Worm (Caenorhabditis elegans) whole organism, young adult: Measurements from ENCODE around the gene asp-1.

Source experiments
- C06A6.2 ChIP-seq: fragments of 200-800 bp; sonication (Bioruptor generic); conservative IDR thresholded peaks from 2 replicates; pipeline ENCODE4 v1.3.6; 2022; ENCODE audit warnings: missing genetic modification characterization, missing compliant biosample characterization
- F23B12.7 ChIP-seq: sonication (generic microtip); optimal IDR thresholded peaks from 2 replicates; lab custom pipeline; 2017; ENCODE audit warnings: missing genetic modification characterization, mild to moderate bottlenecking, missing compliant biosample characterization, antibody characterized with exemption, moderate library complexity; ENCODE audit not compliant: insufficient read depth
- F33H1.4 ChIP-seq: fragments of 200-800 bp; sonication (Bioruptor generic); IDR thresholded peaks from 2 replicates; pipeline ENCODE4 v1.3.6; 2022; ENCODE audit warnings: missing genetic modification reagents, missing genetic modification characterization, missing compliant biosample characterization
- F39B2.1 ChIP-seq: fragments of 200-800 bp; sonication (Bioruptor generic); IDR thresholded peaks from 2 replicates; pipeline ENCODE4 v1.3.6; 2022; ENCODE audit warnings: missing genetic modification reagents, missing genetic modification characterization, missing compliant biosample characterization
- F52B5.7 ChIP-seq: sonication (generic microtip); optimal IDR thresholded peaks from 2 replicates; lab custom pipeline; 2016; ENCODE audit warnings: mild to moderate bottlenecking, missing genetic modification characterization, missing compliant biosample characterization
- F57A8.1 ChIP-seq: fragments of 200-800 bp; sonication (Bioruptor generic); optimal IDR thresholded peaks from 2 replicates; lab custom pipeline; 2018; ENCODE audit warnings: mild to moderate bottlenecking, missing genetic modification characterization, moderate library complexity, missing compliant biosample characterization
- K12H6.12 ChIP-seq: fragments of 200-800 bp; sonication (Bioruptor generic); optimal IDR thresholded peaks from 2 replicates; lab custom pipeline; 2018; ENCODE audit warnings: mild to moderate bottlenecking, missing genetic modification characterization, missing compliant biosample characterization
- T26A5.8 ChIP-seq: sonication (generic microtip); optimal IDR thresholded peaks from 2 replicates; lab custom pipeline; 2016; ENCODE audit warnings: missing genetic modification characterization, missing compliant biosample characterization
- ZK185.1 ChIP-seq: sonication (generic microtip); optimal IDR thresholded peaks from 2 replicates; lab custom pipeline; 2016; ENCODE audit warnings: mild to moderate bottlenecking, missing genetic modification characterization, missing compliant biosample characterization; ENCODE audit not compliant: poor library complexity, severe bottlenecking
- bed-1 ChIP-seq: fragments of 200-800 bp; sonication (Bioruptor generic); IDR thresholded peaks from 2 replicates; pipeline ENCODE4 v1.3.6; 2022; ENCODE audit warnings: missing genetic modification reagents, missing genetic modification characterization, missing compliant biosample characterization
- cebp-1 ChIP-seq, 2 experiments: fragments of 200-800 bp in 1 of 2; sonication (Bioruptor generic) in 1 of 2; sonication (generic microtip) in 1 of 2; IDR thresholded peaks in 1 of 2; optimal IDR thresholded peaks in 1 of 2; 2 replicates each; pipeline versions ENCODE4 v1.3.6 to Lab custom; 2017 to 2022; ENCODE audit warnings: missing compliant biosample characterization in 2 of 2, missing genetic modification characterization in 2 of 2, mild to moderate bottlenecking in 1 of 2, missing genetic modification reagents in 1 of 2, moderate library complexity in 1 of 2
- cebp-2 ChIP-seq: fragments of 200-800 bp; sonication (Bioruptor generic); IDR thresholded peaks from 2 replicates; pipeline ENCODE4 v1.3.6; 2022; ENCODE audit warnings: missing genetic modification characterization, missing compliant biosample characterization
- ceh-40 ChIP-seq: fragments of 200-800 bp; sonication (Bioruptor generic); IDR thresholded peaks from 2 replicates; pipeline ENCODE4 v1.3.6; 2022; ENCODE audit warnings: missing genetic modification characterization, missing compliant biosample characterization
- chd-7 ChIP-seq: sonication (generic microtip); optimal IDR thresholded peaks from 2 replicates; lab custom pipeline; 2016; ENCODE audit warnings: mild to moderate bottlenecking, missing genetic modification characterization, moderate library complexity, missing compliant biosample characterization
- efl-1 ChIP-seq: fragments of 150-350 bp; optimal IDR thresholded peaks from 2 replicates; lab custom pipeline; 2014; ENCODE audit warnings: missing biosample characterization, missing genetic modification reagents, missing genetic modification characterization
- egl-44 ChIP-seq: fragments of 200-800 bp; sonication (Bioruptor generic); IDR thresholded peaks from 2 replicates; pipeline ENCODE4 v1.3.6; 2022; ENCODE audit warnings: missing genetic modification reagents, missing genetic modification characterization, missing compliant biosample characterization
- ekl-4 ChIP-seq: fragments of 200-800 bp; sonication (Bioruptor generic); IDR thresholded peaks from 2 replicates; pipeline ENCODE4 v1.3.6; 2022; ENCODE audit warnings: missing genetic modification reagents, missing genetic modification characterization, missing compliant biosample characterization
- ets-4 ChIP-seq: fragments of 200-800 bp; sonication (Bioruptor generic); optimal IDR thresholded peaks from 2 replicates; lab custom pipeline; 2018; ENCODE audit warnings: mild to moderate bottlenecking, missing genetic modification characterization, missing compliant biosample characterization
- fkh-3 ChIP-seq: sonication (generic microtip); optimal IDR thresholded peaks from 2 replicates; lab custom pipeline; 2016; ENCODE audit warnings: mild to moderate bottlenecking, missing genetic modification characterization, missing compliant biosample characterization
- gei-17 ChIP-seq: fragments of 200-800 bp; sonication (Bioruptor generic); optimal IDR thresholded peaks from 2 replicates; lab custom pipeline; 2018; ENCODE audit warnings: mild to moderate bottlenecking, missing genetic modification characterization, missing compliant biosample characterization
- hmg-20 ChIP-seq: fragments of 200-800 bp; sonication (Bioruptor generic); IDR thresholded peaks from 2 replicates; pipeline ENCODE4 v1.3.6; 2022; ENCODE audit warnings: missing genetic modification reagents, missing genetic modification characterization, missing compliant biosample characterization
- hrde-1 ChIP-seq: sonication (generic microtip); optimal IDR thresholded peaks from 2 replicates; lab custom pipeline; 2016; ENCODE audit warnings: missing genetic modification characterization, mild to moderate bottlenecking, missing compliant biosample characterization, moderate library complexity, missing genotype, missing genetic modification reagents, borderline replicate concordance
- let-607 ChIP-seq, 2 experiments: fragments of 200-800 bp in 1 of 2; sonication (Bioruptor generic) in 1 of 2; sonication (generic microtip) in 1 of 2; optimal IDR thresholded peaks; 2 replicates each; lab custom pipeline; 2016 to 2018; ENCODE audit warnings: mild to moderate bottlenecking in 2 of 2, missing compliant biosample characterization in 2 of 2, missing genetic modification characterization in 2 of 2, moderate library complexity in 2 of 2, missing genotype in 1 of 2
- lin-54 ChIP-seq: fragments of 200-800 bp; sonication (Bioruptor generic); optimal IDR thresholded peaks from 2 replicates; lab custom pipeline; 2018; ENCODE audit warnings: mild to moderate bottlenecking, missing genetic modification characterization, missing compliant biosample characterization
- lsl-1 ChIP-seq: fragments of 200-800 bp; sonication (Bioruptor generic); optimal IDR thresholded peaks from 2 replicates; lab custom pipeline; 2018; ENCODE audit warnings: mild to moderate bottlenecking, missing genetic modification characterization, moderate library complexity, missing compliant biosample characterization
- lsy-27 ChIP-seq: sonication (generic microtip); optimal IDR thresholded peaks from 2 replicates; lab custom pipeline; 2017; ENCODE audit warnings: missing genetic modification characterization, mild to moderate bottlenecking, missing compliant biosample characterization, antibody characterized with exemption, missing genotype, borderline replicate concordance; ENCODE audit not compliant: insufficient read depth
- madf-8 ChIP-seq: fragments of 200-800 bp; sonication (Bioruptor generic); conservative IDR thresholded peaks from 2 replicates; pipeline ENCODE4 v1.3.6; 2022; ENCODE audit warnings: missing genetic modification reagents, missing genetic modification characterization, missing compliant biosample characterization
- mel-28 ChIP-seq: sonication (generic microtip); optimal IDR thresholded peaks from 2 replicates; lab custom pipeline; 2016; ENCODE audit warnings: borderline replicate concordance, mild to moderate bottlenecking, missing genetic modification characterization, missing compliant biosample characterization
- mxl-1 ChIP-seq: sonication (generic microtip); optimal IDR thresholded peaks from 2 replicates; lab custom pipeline; 2016; ENCODE audit warnings: missing genetic modification characterization, missing compliant biosample characterization
- nhr-120 ChIP-seq: fragments of 200-800 bp; sonication (Bioruptor generic); IDR thresholded peaks from 2 replicates; pipeline ENCODE4 v1.3.6; 2022; ENCODE audit warnings: missing genetic modification characterization, missing compliant biosample characterization
- nhr-27 ChIP-seq: fragments of 200-800 bp; sonication (Bioruptor generic); optimal IDR thresholded peaks from 2 replicates; lab custom pipeline; 2018; ENCODE audit warnings: mild to moderate bottlenecking, missing genetic modification characterization, moderate library complexity, missing compliant biosample characterization
- nhr-80 ChIP-seq: sonication (generic microtip); optimal IDR thresholded peaks from 2 replicates; lab custom pipeline; 2016; ENCODE audit warnings: missing genetic modification characterization, missing compliant biosample characterization
- pha-4 ChIP-seq: fragments of 150-350 bp; sonication (generic microtip); optimal IDR thresholded peaks from 2 replicates; lab custom pipeline; 2014; ENCODE audit warnings: missing biosample characterization, missing genetic modification reagents, missing genetic modification characterization
- rec-8 ChIP-seq, 2 experiments: sonication (generic microtip); optimal IDR thresholded peaks; 2 replicates each; lab custom pipeline; 2016; ENCODE audit warnings: mild to moderate bottlenecking in 2 of 2, missing genetic modification characterization in 2 of 2, missing genetic modification reagents in 2 of 2, missing genotype in 2 of 2, missing biosample characterization in 1 of 2, missing compliant biosample characterization in 1 of 2, moderate library complexity in 1 of 2
- rpc-1 ChIP-seq, 2 experiments: fragments of 150-350 bp in 1 of 2; sonication (generic microtip) in 1 of 2; optimal IDR thresholded peaks; 2 replicates each; lab custom pipeline; 2014 to 2018; ENCODE audit warnings: missing biosample characterization in 1 of 2, missing genetic modification characterization in 1 of 2, missing genetic modification reagents in 1 of 2, missing genotype in 1 of 2
- snpc-1.3 ChIP-seq: sonication (generic microtip); optimal IDR thresholded peaks from 2 replicates; lab custom pipeline; 2017; ENCODE audit warnings: missing genetic modification characterization, mild to moderate bottlenecking, missing compliant biosample characterization, antibody characterized with exemption, moderate library complexity, missing genotype, missing genetic modification reagents; ENCODE audit not compliant: insufficient read depth
- tbp1 ChIP-seq: fragments of 200-800 bp; sonication (Bioruptor generic); optimal IDR thresholded peaks from 2 replicates; lab custom pipeline; 2018; ENCODE audit warnings: mild to moderate bottlenecking, missing genetic modification characterization, missing compliant biosample characterization
- tbx-9 ChIP-seq: sonication (generic microtip); optimal IDR thresholded peaks from 2 replicates; lab custom pipeline; 2016; ENCODE audit warnings: borderline replicate concordance, missing genetic modification characterization, inconsistent platforms, missing compliant biosample characterization
- unc-62 ChIP-seq: fragments of 150-350 bp; optimal IDR thresholded peaks from 2 replicates; lab custom pipeline; 2014; ENCODE audit warnings: missing biosample characterization, missing genetic modification reagents, missing genetic modification characterization
- ztf-18 ChIP-seq: sonication (generic microtip); optimal IDR thresholded peaks from 2 replicates; lab custom pipeline; 2016; ENCODE audit warnings: missing genotype, mild to moderate bottlenecking, missing genetic modification characterization, missing compliant biosample characterization
- ztf-22 ChIP-seq: fragments of 200-800 bp; sonication (Bioruptor generic); optimal IDR thresholded peaks from 2 replicates; lab custom pipeline; 2018; ENCODE audit warnings: mild to moderate bottlenecking, missing genetic modification characterization, moderate library complexity, missing compliant biosample characterization
- ztf-26 ChIP-seq: sonication (generic microtip); optimal IDR thresholded peaks from 2 replicates; lab custom pipeline; 2017; ENCODE audit warnings: missing genetic modification characterization, missing compliant biosample characterization
- ztf-28 ChIP-seq: fragments of 200-800 bp; sonication (Bioruptor generic); IDR thresholded peaks from 2 replicates; pipeline ENCODE4 v1.3.6; 2022; ENCODE audit warnings: missing genetic modification reagents, missing genetic modification characterization, missing compliant biosample characterization

Gene asp-1

DNA sequence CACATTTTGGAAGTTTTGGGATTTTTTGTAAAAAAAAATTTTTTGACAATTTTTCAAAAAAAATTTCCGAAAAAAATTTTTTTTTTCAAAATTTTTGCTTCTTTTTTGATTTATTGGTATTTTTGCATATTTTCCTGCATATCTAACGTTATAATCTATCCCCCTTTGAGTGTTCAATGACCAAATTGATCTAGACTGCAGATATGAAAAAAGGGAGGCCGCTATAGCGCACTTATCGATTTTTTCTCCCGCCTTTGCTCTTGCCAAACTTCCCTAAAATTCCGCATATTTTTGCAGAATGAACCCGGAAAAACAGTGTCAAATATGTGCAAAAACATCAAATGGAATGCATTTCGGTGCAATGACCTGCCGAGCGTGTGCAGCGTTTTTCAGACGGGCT, 36.9 kb upstream of the asp-1 start, which contains the start of gene nhr-145:
Gene nhr-145, plus strand, starts transcription at position 298 of the 400 bp plus-strand sequence.
- TF ChIP-seq F52B5.7 (no peak), lsl-1 (GFP tag; lab: Kevin White, UChicago) (no peak), unc-62 (GFP tag; lab: Kevin White, UChicago) (no peak), bed-1 (GFP tag; lab: Robert Waterston, UW) (no peak), rpc-1 (optimal IDR thresholded peaks at IDR 0.05; lab: Kevin White, UChicago) (no peak), rpc-1 (tag; optimal IDR thresholded peaks at IDR 0.05; lab: Kevin White, UChicago) (no peak), cebp-1 (GFP tag; IDR thresholded peaks at IDR 0.05; lab: Robert Waterston, UW) (no peak), cebp-1 (tag; optimal IDR thresholded peaks at IDR 0.05; lab: Kevin White, UChicago) (no peak), hrde-1 (tag; lab: Kevin White, UChicago) (no peak), chd-7 (no peak), lsy-27 (tag; lab: Kevin White, UChicago) (no peak), efl-1 (no peak), ZK185.1 (tag; lab: Kevin White, UChicago) (no peak), C06A6.2 (no peak), tbx-9 (no peak)
- TF ChIP-seq, all 124 proteins: peak for 0

DNA sequence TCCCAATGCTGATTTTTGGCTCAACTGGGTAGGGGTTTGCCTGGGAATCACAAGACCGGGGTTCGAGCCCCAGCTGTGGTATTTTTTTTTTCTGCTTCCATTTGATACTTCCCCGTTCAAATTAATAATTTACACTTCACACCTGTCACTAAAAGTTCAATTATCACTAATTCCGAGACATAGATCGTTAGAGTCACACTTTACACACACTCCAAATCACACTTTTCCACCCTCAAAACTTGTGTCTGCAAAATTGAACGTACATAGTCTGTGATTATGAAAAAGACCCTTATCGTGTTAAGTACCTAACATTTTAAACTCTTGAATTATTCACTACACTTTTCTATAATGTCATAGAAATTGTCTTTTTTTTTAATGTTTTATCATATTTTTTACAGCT, 33.2 kb upstream of the asp-1 start:
- TF ChIP-seq snpc-1.3, result no peak
- no peak for TF ChIP-seq mel-28 (tag; lab: Kevin White, UChicago)
- no peak for TF ChIP-seq F57A8.1 (GFP tag; lab: Kevin White, UChicago)
- no peak for TF ChIP-seq gei-17
- no peak for TF ChIP-seq rec-8 (tag; optimal IDR thresholded peaks at IDR 0.05; lab: Kevin White, UChicago)
- no peak for TF ChIP-seq madf-8
- no peak for TF ChIP-seq pha-4
- TF ChIP-seq ztf-26 (tag; lab: Kevin White, UChicago), result no peak
- peak; percentile 54 for TF ChIP-seq nhr-80
- TF ChIP-seq mxl-1 (tag; lab: Kevin White, UChicago), result no peak
- TF ChIP-seq F33H1.4 (GFP tag; lab: Robert Waterston, UW), result no peak
- no peak for TF ChIP-seq K12H6.12 (tag; lab: Kevin White, UChicago)
- peak; percentile 43 for TF ChIP-seq tbp1 (GFP tag; lab: Kevin White, UChicago)
- TF ChIP-seq T26A5.8 (tag; lab: Kevin White, UChicago), result no peak
- TF ChIP-seq nhr-27 (tag; lab: Kevin White, UChicago), result no peak
- peak; percentile 9 for TF ChIP-seq rpc-1 (optimal IDR thresholded peaks at IDR 0.05; lab: Kevin White, UChicago)
- peak; percentile 51 for TF ChIP-seq rpc-1 (tag; optimal IDR thresholded peaks at IDR 0.05; lab: Kevin White, UChicago)
- TF ChIP-seq egl-44 (GFP tag; lab: Robert Waterston, UW), result no peak
- TF ChIP-seq nhr-120 (GFP tag; lab: Robert Waterston, UW), result no peak
- TF ChIP-seq, all 124 proteins: peak for 3

DNA sequence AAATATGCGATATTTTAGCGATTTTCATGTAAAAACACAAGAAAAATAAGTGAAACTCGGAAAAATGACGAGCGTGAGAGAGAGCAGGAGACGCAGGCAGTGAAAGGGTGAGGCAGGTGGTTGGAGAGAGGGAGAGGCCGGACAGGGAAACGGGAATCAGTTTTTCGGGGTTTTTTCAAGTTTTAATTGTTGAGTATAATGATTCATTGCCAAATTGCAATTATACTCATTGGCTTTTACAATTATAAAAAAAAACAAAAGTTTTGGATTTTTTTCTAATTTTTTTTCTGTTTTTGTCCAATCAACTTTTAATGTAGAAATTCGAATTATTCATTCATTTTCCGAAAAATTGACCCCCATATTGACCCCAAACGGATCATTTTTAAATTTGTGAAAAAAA, 32.0 kb upstream of the asp-1 start, which contains the start of gene nhr-95:
Gene nhr-95, minus strand, starts transcription at position 101 of the 400 bp plus-strand sequence.
- no peak for TF ChIP-seq ztf-18
- TF ChIP-seq rpc-1 (optimal IDR thresholded peaks at IDR 0.05; lab: Kevin White, UChicago), result no peak
- peak; percentile 23 for TF ChIP-seq rpc-1 (tag; optimal IDR thresholded peaks at IDR 0.05; lab: Kevin White, UChicago)

DNA sequence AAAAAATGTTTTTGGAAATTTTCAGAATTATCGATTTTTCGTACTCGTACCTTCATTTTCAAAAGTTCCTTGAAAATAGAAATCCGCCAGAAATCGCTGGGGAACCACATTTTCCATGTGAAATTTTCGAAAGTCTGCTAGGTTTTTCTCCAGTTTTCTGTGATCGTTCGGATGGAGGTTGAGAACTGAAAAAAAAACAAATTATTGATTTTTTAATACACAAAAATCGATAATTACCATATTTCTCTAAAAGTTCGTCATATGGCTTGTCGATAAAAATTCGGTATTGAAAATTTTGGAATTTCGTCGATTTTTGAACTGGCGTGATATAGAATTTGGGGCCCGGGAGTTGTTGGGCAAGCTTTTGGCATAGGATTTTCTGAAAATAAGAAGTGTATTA, 26.3 kb upstream of the asp-1 start:
- no peak for TF ChIP-seq hmg-20 (GFP tag; lab: Robert Waterston, UW)
- TF ChIP-seq cebp-2, result no peak
- no peak for TF ChIP-seq let-607 (tag; optimal IDR thresholded peaks at IDR 0.05; lab: Kevin White, UChicago)
- TF ChIP-seq lsy-27 (tag; lab: Kevin White, UChicago), result no peak
- TF ChIP-seq ceh-40 (GFP tag; lab: Robert Waterston, UW), result no peak
- TF ChIP-seq lin-54, result no peak
- no peak for TF ChIP-seq ztf-28
- TF ChIP-seq ekl-4 (GFP tag; lab: Robert Waterston, UW), result no peak
- TF ChIP-seq F39B2.1 (GFP tag; lab: Robert Waterston, UW), result no peak
- TF ChIP-seq ztf-22, result no peak
- no peak for TF ChIP-seq fkh-3 (tag; lab: Kevin White, UChicago)
- TF ChIP-seq ets-4, result no peak
- TF ChIP-seq F23B12.7 (tag; lab: Kevin White, UChicago), result no peak
